Worm (Caenorhabditis elegans): ENCODE results near the gene pxn-2.

The pxn-2 gene

ce11 chrX:10959136-10959535 is 19.9 kb downstream of the pxn-2 start, which contains the start of gene K09C8.2:
K09C8.2 (plus strand) TSS chrX:10959436.
- TF ChIP-seq Y56A3A.18 (GFP tag; IDR thresholded peaks at IDR 0.05) = no peak
- TF ChIP-seq K12H6.12 (tag; optimal IDR thresholded peaks at IDR 0.05) = no peak
- TF ChIP-seq hlh-12 (tag; optimal IDR thresholded peaks at IDR 0.05) = no peak
- TF ChIP-seq D2030.7 (GFP tag; IDR thresholded peaks at IDR 0.05) = no peak
- no peak for TF ChIP-seq pbrm-1 (GFP tag; IDR thresholded peaks at IDR 0.05)

ce11 chrX:10958427-10958826 is 20.7 kb downstream of the pxn-2 start, which contains the start of gene nlp-19:
nlp-19 (plus strand) TSS chrX:10958727.
- TF ChIP-seq atf-7 (tag; optimal IDR thresholded peaks at IDR 0.05) (no peak), hlh-26 (GFP tag; conservative IDR thresholded peaks at IDR 0.05) (no peak), tbx-9 (tag; optimal IDR thresholded peaks at IDR 0.05; ENCODE audit: borderline replicate concordance) (no peak), chd-7 (tag; optimal IDR thresholded peaks at IDR 0.05) (no peak), T26A5.8 (tag; optimal IDR thresholded peaks at IDR 0.05) (no peak), B0261.1 (tag; optimal IDR thresholded peaks at IDR 0.05) (no peak), F55B11.4 (tag; optimal IDR thresholded peaks at IDR 0.05; ENCODE audit: borderline replicate concordance, insufficient read depth) (no peak), attf-6 (GFP tag; IDR thresholded peaks at IDR 0.05) (no peak), aptf-3 (GFP tag; IDR thresholded peaks at IDR 0.05) (no peak), F39B2.1 (GFP tag; IDR thresholded peaks at IDR 0.05) (no peak), ekl-4 (GFP tag; IDR thresholded peaks at IDR 0.05) (no peak), snpc-4 (GFP tag; optimal IDR thresholded peaks at IDR 0.05) (no peak), snpc-4 (tag; optimal IDR thresholded peaks at IDR 0.05) (no peak), nhr-80 (tag; optimal IDR thresholded peaks at IDR 0.05) (no peak), ztf-28 (GFP tag; IDR thresholded peaks at IDR 0.05) (no peak), ztf-22 (GFP tag; optimal IDR thresholded peaks at IDR 0.05) (no peak), gei-17 (GFP tag; optimal IDR thresholded peaks at IDR 0.05) (no peak), nhr-27 (tag; optimal IDR thresholded peaks at IDR 0.05) (no peak)

- TF ChIP-seq Y79H2A.3 (GFP tag; conservative IDR thresholded peaks at IDR 0.05) (no peak), T07F8.4 (tag; optimal IDR thresholded peaks at IDR 0.05) (no peak), ccch-3 (GFP tag; optimal IDR thresholded peaks at IDR 0.05) (no peak), nhr-80 (tag; optimal IDR thresholded peaks at IDR 0.05) (peak; percentile 84), ztf-28 (GFP tag; IDR thresholded peaks at IDR 0.05) (no peak), zim-3 (tag; optimal IDR thresholded peaks at IDR 0.05) (no peak)
These were observed 22.0 kb downstream of the pxn-2 start for ce11 chrX:10956972-10957678.

- TF ChIP-seq tlf-1 (GFP tag; optimal IDR thresholded peaks at IDR 0.05) (no peak), unc-62 (GFP tag; optimal IDR thresholded peaks at IDR 0.05) (no peak), aptf-3 (GFP tag; IDR thresholded peaks at IDR 0.05) (no peak), Y53F4B.3 (GFP tag; IDR thresholded peaks at IDR 0.05) (no peak), chd-7 (tag; optimal IDR thresholded peaks at IDR 0.05) (no peak), snpc-4 (GFP tag; optimal IDR thresholded peaks at IDR 0.05) (no peak), snpc-4 (tag; optimal IDR thresholded peaks at IDR 0.05) (no peak), lsy-27 (tag; optimal IDR thresholded peaks at IDR 0.05; ENCODE audit: borderline replicate concordance, insufficient read depth) (no peak), lin-54 (GFP tag; optimal IDR thresholded peaks at IDR 0.05) (no peak), T07F8.4 (tag; optimal IDR thresholded peaks at IDR 0.05) (no peak), ZK185.1 (tag; optimal IDR thresholded peaks at IDR 0.05; ENCODE audit: poor library complexity, severe bottlenecking) (no peak), unc-130 (GFP tag; optimal IDR thresholded peaks at IDR 0.05) (no peak), hmg-1.2 (GFP tag; IDR thresholded peaks at IDR 0.05) (no peak), Y79H2A.3 (GFP tag; conservative IDR thresholded peaks at IDR 0.05) (no peak), lsl-1 (GFP tag; optimal IDR thresholded peaks at IDR 0.05) (no peak), ekl-4 (GFP tag; IDR thresholded peaks at IDR 0.05) (no peak), ccch-3 (GFP tag; optimal IDR thresholded peaks at IDR 0.05) (no peak), hmg-20 (GFP tag; IDR thresholded peaks at IDR 0.05) (no peak)
These were observed 25.3 kb downstream of the pxn-2 start, which contains the start of gene pbo-4 for ce11 chrX:10953834-10954233. pbo-4 (plus strand) TSS chrX:10954134.

Data from whole organism, young adult.